Fruit fly (Drosophila melanogaster): Measurements from ENCODE around the gene TyrR.

The TyrR gene

DNA sequence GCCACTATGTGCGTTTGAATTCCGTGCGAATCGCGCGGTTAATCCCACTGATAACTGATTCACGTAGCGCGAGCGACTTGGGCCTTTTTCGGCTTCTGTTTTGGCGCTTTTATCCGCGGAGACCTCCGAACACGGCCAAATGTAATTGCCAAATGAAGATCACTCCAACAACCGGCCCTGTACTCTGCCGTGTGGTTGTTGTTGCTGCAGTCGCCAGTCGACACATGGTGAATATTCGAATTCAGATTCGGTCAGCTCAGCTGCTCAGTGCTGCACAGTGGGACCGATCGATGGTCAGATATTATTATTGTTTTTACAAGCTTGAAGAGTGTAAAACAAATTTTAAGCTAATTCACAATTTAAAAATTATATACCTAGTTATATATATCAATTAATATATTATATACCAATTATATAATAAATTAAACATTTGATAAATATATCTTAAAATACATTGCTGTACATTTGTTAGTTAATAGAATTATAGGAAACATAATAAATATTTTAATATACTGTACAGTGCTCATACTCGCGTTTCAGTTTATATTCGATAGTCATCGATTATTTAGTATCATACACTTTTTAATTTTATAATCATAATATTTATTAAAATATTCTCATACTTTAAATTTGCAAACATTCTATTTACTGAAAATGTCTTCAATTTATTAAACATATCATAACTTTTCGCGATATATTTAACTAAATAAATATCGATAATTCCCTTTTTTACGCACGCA lies 31.5 kb upstream of the TyrR start, which contains the start of gene CG43102 (continued):
- TF ChIP-seq MTF-1 (GFP tag; optimal IDR thresholded peaks at IDR 0.05; ENCODE audit: borderline replicate concordance) = no peak
- peak; percentile 61 for TF ChIP-seq CG1603 (tag; optimal IDR thresholded peaks at IDR 0.05)
- TF ChIP-seq CG17802 (tag; optimal IDR thresholded peaks at IDR 0.05) = peak; percentile 52
- TF ChIP-seq CG9609 (GFP tag; optimal IDR thresholded peaks at IDR 0.05) = peak; percentile 45
- peak; percentile 60 for TF ChIP-seq gsb-n (tag; optimal IDR thresholded peaks at IDR 0.05)
- no peak for TF ChIP-seq Sry-δ (GFP tag; optimal IDR thresholded peaks at IDR 0.05)
- peak; percentile 42 for TF ChIP-seq CG6254 (GFP tag; optimal IDR thresholded peaks at IDR 0.05)
- no peak; the same call in 2 of the 3 replicates for TF ChIP-seq jigr1 (GFP tag; IDR thresholded peaks at IDR 0.05)
- no peak for TF ChIP-seq CG31365 (tag; optimal IDR thresholded peaks at IDR 0.05)
- peak; percentile 37 for TF ChIP-seq pum (GFP tag; optimal IDR thresholded peaks at IDR 0.05)
- TF ChIP-seq Awh (GFP tag; IDR thresholded peaks at IDR 0.05) = peak; percentile 73
- peak; percentile 57 for TF ChIP-seq bbx (GFP tag; IDR thresholded peaks at IDR 0.05; ENCODE audit: partially characterized antibody)
- no peak; the same call in none of the 2 replicates for TF ChIP-seq rib (GFP tag; IDR thresholded peaks at IDR 0.05)
- TF ChIP-seq Nf-YB (GFP tag; optimal IDR thresholded peaks at IDR 0.05) = peak; percentile 36
- TF ChIP-seq CG4707 (GFP tag; optimal IDR thresholded peaks at IDR 0.05) = peak; percentile 91
- peak; percentile 46; the same call in 1 of the 2 replicates for TF ChIP-seq CG3847 (GFP tag; IDR thresholded peaks at IDR 0.05)
- peak; percentile 12 for TF ChIP-seq CG17912 (GFP tag; optimal IDR thresholded peaks at IDR 0.05)
- TF ChIP-seq lab (GFP tag; optimal IDR thresholded peaks at IDR 0.05) = peak; percentile 73
- TF ChIP-seq Sox102F (GFP tag; optimal IDR thresholded peaks at IDR 0.05) = peak; percentile 72
- no peak for TF ChIP-seq Gsc (GFP tag; IDR thresholded peaks at IDR 0.05)
- peak; percentile 33 for TF ChIP-seq CG11723 (GFP tag; optimal IDR thresholded peaks at IDR 0.05)
- TF ChIP-seq crp (GFP tag; optimal IDR thresholded peaks at IDR 0.05) = peak in 1 of 2 experiments; percentile 77
- peak; percentile 56; the same call in 1 of the 2 replicates for TF ChIP-seq ato (GFP tag; IDR thresholded peaks at IDR 0.05; ENCODE audit: partially characterized antibody)
- TF ChIP-seq br (optimal IDR thresholded peaks at IDR 0.05) = no peak
- peak; percentile 46 for TF ChIP-seq nerfin-1 (tag; optimal IDR thresholded peaks at IDR 0.05)
- peak; percentile 16 for TF ChIP-seq CG15011 (GFP tag; optimal IDR thresholded peaks at IDR 0.05)
- TF ChIP-seq CG18599 (GFP tag; optimal IDR thresholded peaks at IDR 0.05) = peak; percentile 79
- peak; percentile 49 for TF ChIP-seq zfh2 (GFP tag; optimal IDR thresholded peaks at IDR 0.05)
- no peak for TF ChIP-seq ham (GFP tag; IDR thresholded peaks at IDR 0.05)
- TF ChIP-seq CG9215 (GFP tag; IDR thresholded peaks at IDR 0.05) = peak; percentile 54; the same call in 1 of the 2 replicates
- TF ChIP-seq CG10431 (GFP tag; optimal IDR thresholded peaks at IDR 0.05) = peak; percentile 22
- TF ChIP-seq NfI (GFP tag; optimal IDR thresholded peaks at IDR 0.05) = peak; percentile 76
- peak in 1 of 3 experiments; percentile 38 for TF ChIP-seq lola (GFP tag; optimal IDR thresholded peaks at IDR 0.05)
- peak; percentile 50; the same call in 1 of the 2 replicates for TF ChIP-seq bowl (GFP tag; IDR thresholded peaks at IDR 0.05)
- peak; percentile 66 for TF ChIP-seq tap (tag; optimal IDR thresholded peaks at IDR 0.05)
- TF ChIP-seq CG7745 (tag; optimal IDR thresholded peaks at IDR 0.05) = no peak
- TF ChIP-seq CG6683 (GFP tag; optimal IDR thresholded peaks at IDR 0.05) = no peak
- TF ChIP-seq pzg (GFP tag; optimal IDR thresholded peaks at IDR 0.05) = peak; percentile 21
- peak; percentile 52 for TF ChIP-seq Dip3 (GFP tag; optimal IDR thresholded peaks at IDR 0.05)
- peak; percentile 79 for TF ChIP-seq sob (GFP tag; IDR thresholded peaks at IDR 0.05)
- peak; percentile 58; the same call in 1 of the 2 replicates for TF ChIP-seq lmd (GFP tag; IDR thresholded peaks at IDR 0.05)
- TF ChIP-seq CG10959 (GFP tag; IDR thresholded peaks at IDR 0.05) = peak; percentile 25; the same call in 1 of the 2 replicates
- peak; percentile 51 for TF ChIP-seq CG8388 (GFP tag; optimal IDR thresholded peaks at IDR 0.05)
- peak; percentile 35 for TF ChIP-seq Antp (GFP tag; optimal IDR thresholded peaks at IDR 0.05)
- TF ChIP-seq trh (GFP tag; optimal IDR thresholded peaks at IDR 0.05) = peak; percentile 18
- peak; percentile 66 for TF ChIP-seq ranshi (GFP tag; IDR thresholded peaks at IDR 0.05)
- TF ChIP-seq CG18011 (GFP tag; optimal IDR thresholded peaks at IDR 0.05) = peak; percentile 36

Data from whole organism, embryonic.